Fruit fly (Drosophila melanogaster) whole organism, embryonic: ENCODE measurements around the gene CG14043.

Source experiments
- Asciz ChIP-seq: fragments of 200-800 bp; sonication (Bioruptor generic); optimal IDR thresholded peaks from 2 replicates; lab custom pipeline; 2017; ENCODE audit warnings: missing biosample characterization, mild to moderate bottlenecking, missing genetic modification characterization, missing genetic modification reagents
- Awh ChIP-seq: fragments of 200-800 bp; sonication (Bioruptor generic); IDR thresholded peaks from 2 replicates; pipeline ENCODE4, ENCODE4 v1.3.6; 2022; ENCODE audit warnings: missing biosample characterization, missing genetic modification characterization
- Bteb2 ChIP-seq: fragments of 200-800 bp; sonication (Bioruptor generic); optimal IDR thresholded peaks from 2 replicates; lab custom pipeline; 2016; ENCODE audit warnings: missing biosample characterization, missing genetic modification characterization
- CG10959 ChIP-seq: fragments of 200-800 bp; sonication (Bioruptor generic); IDR thresholded peaks from 2 replicates; pipeline ENCODE4 v1.3.6; 2022; ENCODE audit warnings: missing biosample characterization, missing genetic modification characterization
- CG11696 ChIP-seq: fragments of 200-800 bp; sonication (Bioruptor generic); IDR thresholded peaks from 2 replicates; pipeline ENCODE4 v1.3.6; 2022; ENCODE audit warnings: missing biosample characterization, missing genetic modification characterization
- CG11723 ChIP-seq: fragments of 200-800 bp; sonication (Bioruptor generic); optimal IDR thresholded peaks from 2 replicates; lab custom pipeline; 2017; ENCODE audit warnings: missing biosample characterization, mild to moderate bottlenecking, missing genetic modification characterization
- CG12391 ChIP-seq: fragments of 200-800 bp; sonication (Bioruptor generic); optimal IDR thresholded peaks from 3 replicates; lab custom pipeline; 2018; ENCODE audit warnings: missing biosample characterization, mild to moderate bottlenecking, missing genetic modification characterization, moderate library complexity
- CG14014 ChIP-seq: fragments of 200-800 bp; sonication (Bioruptor generic); IDR thresholded peaks from 2 replicates; pipeline ENCODE4 v1.3.6; 2022; ENCODE audit warnings: missing biosample characterization, missing genetic modification characterization
- CG17568 ChIP-seq: fragments of 200-800 bp; sonication (Bioruptor generic); optimal IDR thresholded peaks from 2 replicates; lab custom pipeline; 2018; ENCODE audit warnings: missing biosample characterization, mild to moderate bottlenecking, missing genetic modification characterization, moderate library complexity
- CG17802 ChIP-seq: fragments of 200-800 bp; sonication (Bioruptor generic); optimal IDR thresholded peaks from 2 replicates; lab custom pipeline; 2018; ENCODE audit warnings: missing biosample characterization, mild to moderate bottlenecking, missing genetic modification characterization, moderate library complexity
- CG2875 ChIP-seq: fragments of 200-800 bp; sonication (Bioruptor generic); optimal IDR thresholded peaks from 2 replicates; lab custom pipeline; 2017; ENCODE audit warnings: missing biosample characterization, mild to moderate bottlenecking, missing genetic modification characterization, missing genetic modification reagents
- CG3065 ChIP-seq: fragments of 200-800 bp; sonication (Bioruptor generic); optimal IDR thresholded peaks from 2 replicates; lab custom pipeline; 2016; ENCODE audit warnings: missing biosample characterization, missing genetic modification characterization
- CG31388 ChIP-seq: fragments of 200-800 bp; sonication (Bioruptor generic); optimal IDR thresholded peaks from 2 replicates; lab custom pipeline; 2016; ENCODE audit warnings: missing biosample characterization, missing genetic modification characterization
- CG33213 ChIP-seq: fragments of 200-800 bp; sonication (Bioruptor generic); optimal IDR thresholded peaks from 3 replicates; lab custom pipeline; 2016; ENCODE audit warnings: missing biosample characterization, missing genetic modification characterization
- CG9876 ChIP-seq: fragments of 200-800 bp; sonication (Bioruptor generic); optimal IDR thresholded peaks from 2 replicates; lab custom pipeline; 2016; ENCODE audit warnings: missing biosample characterization, missing genetic modification characterization
- CrebB ChIP-seq: fragments of 200-800 bp; sonication (Bioruptor generic); optimal IDR thresholded peaks from 3 replicates; lab custom pipeline; 2018; ENCODE audit warnings: missing biosample characterization, mild to moderate bottlenecking, missing genetic modification characterization
- Dbx ChIP-seq: fragments of 200-800 bp; sonication (Bioruptor generic); IDR thresholded peaks from 3 replicates; pipeline ENCODE4 v1.3.6; 2022; ENCODE audit warnings: missing biosample characterization, missing genetic modification characterization
- Doc2 ChIP-seq: fragments of 200-800 bp; sonication (Bioruptor generic); IDR thresholded peaks from 2 replicates; pipeline ENCODE4 v1.3.6; 2022; ENCODE audit warnings: missing biosample characterization, missing genetic modification characterization
- Fer2 ChIP-seq: fragments of 200-800 bp; sonication (Bioruptor generic); optimal IDR thresholded peaks from 2 replicates; lab custom pipeline; 2018; ENCODE audit warnings: missing biosample characterization, mild to moderate bottlenecking, missing genetic modification characterization, moderate library complexity
- HLH3B ChIP-seq: fragments of 200-800 bp; sonication (Bioruptor generic); IDR thresholded peaks from 2 replicates; pipeline ENCODE4 v1.3.6; 2022; ENCODE audit warnings: missing biosample characterization, missing genetic modification characterization
- Hey ChIP-seq: fragments of 200-800 bp; sonication (Bioruptor generic); optimal IDR thresholded peaks from 3 replicates; lab custom pipeline; 2018; ENCODE audit warnings: missing biosample characterization, mild to moderate bottlenecking, missing genetic modification characterization
- Hr39 ChIP-seq: fragments of >200 bp; optimal IDR thresholded peaks from 2 replicates; lab custom pipeline; 2017
- Kr ChIP-seq: fragments of 200-800 bp; sonication (Bioruptor generic); optimal IDR thresholded peaks from 2 replicates; lab custom pipeline; 2017; ENCODE audit warnings: missing biosample characterization, mild to moderate bottlenecking, missing genetic modification characterization
- MBD-R2 ChIP-seq: fragments of 200-800 bp; sonication (Bioruptor generic); IDR thresholded peaks from 2 replicates; pipeline ENCODE4 v1.3.6; 2022; ENCODE audit warnings: missing biosample characterization, missing genetic modification characterization
- Med ChIP-seq: fragments of 200-800 bp; sonication (Bioruptor generic); peaks from one replicate; lab custom pipeline; 2016; ENCODE audit warnings: missing biosample characterization, missing genetic modification characterization, mild to moderate bottlenecking, inconsistent platforms, moderate library complexity
- NfI ChIP-seq: fragments of 200-800 bp; sonication (Bioruptor generic); optimal IDR thresholded peaks from 3 replicates; lab custom pipeline; 2018; ENCODE audit warnings: missing biosample characterization, mild to moderate bottlenecking, missing genetic modification characterization, moderate library complexity
- Rx ChIP-seq: fragments of 200-800 bp; sonication (Bioruptor generic); IDR thresholded peaks from 2 replicates; pipeline ENCODE4 v1.3.6; 2022; ENCODE audit warnings: missing biosample characterization, missing genetic modification characterization
- Six4 ChIP-seq: fragments of 200-800 bp; sonication (Bioruptor generic); optimal IDR thresholded peaks from 2 replicates; lab custom pipeline; 2016; ENCODE audit warnings: missing biosample characterization, missing genetic modification characterization
- Sry-δ ChIP-seq: fragments of 200-800 bp; sonication (Bioruptor generic); optimal IDR thresholded peaks from 2 replicates; lab custom pipeline; 2016; ENCODE audit warnings: missing biosample characterization, missing genetic modification characterization
- Tbp ChIP-seq: fragments of >200 bp; optimal IDR thresholded peaks from 2 replicates; lab custom pipeline; 2018; ENCODE audit warnings: missing biosample characterization, missing genetic modification characterization
- YL-1 ChIP-seq: fragments of 200-800 bp; sonication (Bioruptor generic); optimal IDR thresholded peaks from 3 replicates; lab custom pipeline; 2017; ENCODE audit warnings: missing biosample characterization, mild to moderate bottlenecking, missing genetic modification characterization
- ap ChIP-seq: fragments of 200-800 bp; sonication (Bioruptor generic); IDR thresholded peaks from 2 replicates; pipeline ENCODE4 v1.3.6; 2022; ENCODE audit warnings: missing biosample characterization, missing genetic modification characterization
- ara ChIP-seq: fragments of 200-800 bp; sonication (Bioruptor generic); IDR thresholded peaks from 2 replicates; pipeline ENCODE4 v1.3.6; 2022; ENCODE audit warnings: missing biosample characterization, missing genetic modification characterization
- bcd ChIP-seq: fragments of 200-800 bp; sonication (Bioruptor generic); optimal IDR thresholded peaks from 2 replicates; lab custom pipeline; 2017; ENCODE audit warnings: missing biosample characterization, mild to moderate bottlenecking, missing genetic modification characterization
- bigmax ChIP-seq: fragments of 200-800 bp; sonication (Bioruptor generic); optimal IDR thresholded peaks from 2 replicates; lab custom pipeline; 2018; ENCODE audit warnings: missing biosample characterization, mild to moderate bottlenecking, missing genetic modification characterization
- bsh ChIP-seq, 2 experiments: fragments of 200-800 bp; sonication (Bioruptor generic); optimal IDR thresholded peaks; 2 replicates each; lab custom pipeline; 2017 to 2018; ENCODE audit warnings: mild to moderate bottlenecking in 2 of 2, missing biosample characterization in 2 of 2, missing genetic modification characterization in 2 of 2, moderate library complexity in 1 of 2
- chm ChIP-seq: fragments of 200-800 bp; sonication (Bioruptor generic); IDR thresholded peaks from 2 replicates; pipeline ENCODE4 v1.3.6; 2022; ENCODE audit warnings: missing biosample characterization, missing genetic modification characterization
- dm ChIP-seq: fragments of 200-800 bp; sonication (Bioruptor generic); optimal IDR thresholded peaks from 3 replicates; lab custom pipeline; 2016; ENCODE audit warnings: missing biosample characterization, missing genetic modification characterization
- fru ChIP-seq: fragments of >200 bp; optimal IDR thresholded peaks from 2 replicates; lab custom pipeline; 2017
- gcm2 ChIP-seq: fragments of 200-800 bp; sonication (Bioruptor generic); optimal IDR thresholded peaks from 2 replicates; lab custom pipeline; 2016; ENCODE audit warnings: missing biosample characterization, missing genetic modification characterization
- ind ChIP-seq: fragments of 200-800 bp; sonication (Bioruptor generic); optimal IDR thresholded peaks from 3 replicates; lab custom pipeline; 2016; ENCODE audit warnings: missing biosample characterization, missing genetic modification characterization
- insv ChIP-seq, 2 experiments: fragments of 200-800 bp; sonication (Bioruptor generic); optimal IDR thresholded peaks; 3 replicates each; lab custom pipeline; 2016 to 2018; ENCODE audit warnings: missing biosample characterization in 2 of 2, missing genetic modification characterization in 2 of 2
- lilli ChIP-seq: fragments of 200-800 bp; sonication (Bioruptor generic); optimal IDR thresholded peaks from 3 replicates; lab custom pipeline; 2016; ENCODE audit warnings: missing biosample characterization, missing genetic modification characterization
- maf-S ChIP-seq: fragments of 200-800 bp; sonication (Bioruptor generic); optimal IDR thresholded peaks from 2 replicates; lab custom pipeline; 2016; ENCODE audit warnings: missing biosample characterization, missing genetic modification characterization
- pb ChIP-seq: fragments of 200-800 bp; sonication (Bioruptor generic); optimal IDR thresholded peaks from 3 replicates; lab custom pipeline; 2016; ENCODE audit warnings: missing biosample characterization, missing genetic modification characterization
- pho ChIP-seq: fragments of 200-800 bp; sonication (Bioruptor generic); optimal IDR thresholded peaks from 2 replicates; lab custom pipeline; 2016; ENCODE audit warnings: missing biosample characterization, missing genetic modification characterization
- pnt ChIP-seq: fragments of 200-800 bp; sonication (Bioruptor generic); optimal IDR thresholded peaks from 3 replicates; lab custom pipeline; 2016; ENCODE audit warnings: missing biosample characterization, missing genetic modification characterization
- ranshi ChIP-seq: fragments of 200-800 bp; sonication (Bioruptor generic); IDR thresholded peaks from 2 replicates; pipeline ENCODE4 v1.3.6; 2022; ENCODE audit warnings: missing biosample characterization, missing genetic modification characterization
- sens ChIP-seq: fragments of 200-800 bp; sonication (Bioruptor generic); peaks from one replicate; lab custom pipeline; 2016; ENCODE audit warnings: missing biosample characterization, missing genetic modification characterization
- slp2 ChIP-seq: fragments of 200-800 bp; sonication (Bioruptor generic); optimal IDR thresholded peaks from 2 replicates; lab custom pipeline; 2016; ENCODE audit warnings: missing biosample characterization, missing genetic modification characterization
- ttk ChIP-seq: fragments of 200-800 bp; sonication (Bioruptor generic); IDR thresholded peaks from 2 replicates; pipeline ENCODE4 v2.1.2; 2022; ENCODE audit warnings: missing biosample characterization, missing genetic modification characterization
- unpg ChIP-seq: fragments of 200-800 bp; sonication (Bioruptor generic); optimal IDR thresholded peaks from 3 replicates; lab custom pipeline; 2018; ENCODE audit warnings: missing biosample characterization, mild to moderate bottlenecking, missing genetic modification characterization, moderate library complexity

CG14043 gene

DNA sequence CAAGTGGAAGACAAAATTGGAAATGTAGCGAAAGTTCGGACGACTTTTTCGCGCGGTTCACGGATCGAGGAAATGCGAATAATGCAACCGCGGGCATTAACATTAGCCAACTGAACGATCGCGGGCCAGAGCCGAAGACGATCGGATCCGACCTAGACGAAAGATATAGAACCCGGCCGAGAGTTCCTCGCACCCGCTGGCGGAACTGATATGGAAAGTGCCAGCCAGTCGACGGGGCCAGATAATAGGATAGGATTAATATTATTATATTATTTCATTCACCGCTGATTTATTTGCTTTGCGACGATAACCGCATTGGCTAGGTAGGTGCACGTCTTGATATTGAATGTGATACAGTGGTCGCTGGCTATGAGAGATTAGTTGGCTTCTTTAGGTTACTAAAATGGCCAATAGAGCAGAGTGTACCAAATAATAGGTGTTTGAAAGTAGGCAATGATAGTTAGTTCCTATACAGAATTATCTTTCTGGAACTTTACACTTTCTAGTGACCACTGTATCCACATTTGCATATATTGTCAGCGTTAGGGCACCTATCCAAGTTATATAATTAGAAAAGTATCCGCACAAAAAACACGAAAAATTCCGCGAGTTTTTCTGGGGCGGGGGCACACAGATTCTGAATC lies 28.0 kb downstream of the CG14043 start (continued):
- TF ChIP-seq CrebB (tag; lab: Kevin White, UChicago) (no peak), Bteb2 (GFP tag; lab: Kevin White, UChicago) (peak; percentile 54), Kr (GFP tag; lab: Kevin White, UChicago) (no peak), Asciz (GFP tag; lab: Kevin White, UChicago) (peak; percentile 52), CG11696 (no peak; the same call in 1 of the 2 replicates), CG17802 (tag; lab: Kevin White, UChicago) (no peak), ind (GFP tag; lab: Kevin White, UChicago) (peak; percentile 83), HLH3B (GFP tag; lab: Robert Waterston, UW) (peak; percentile 56), gcm2 (GFP tag; lab: Kevin White, UChicago) (no peak), CG17568 (peak; percentile 45), CG33213 (GFP tag; lab: Kevin White, UChicago) (peak; percentile 47), YL-1 (GFP tag; lab: Kevin White, UChicago) (no peak), Hey (tag; lab: Kevin White, UChicago) (peak; percentile 4), CG3065 (GFP tag; lab: Kevin White, UChicago) (no peak), Fer2 (tag; lab: Kevin White, UChicago) (peak; percentile 40), slp2 (GFP tag; lab: Kevin White, UChicago) (peak; percentile 56), CG31388 (GFP tag; lab: Kevin White, UChicago) (peak; percentile 24), fru (lab: Kevin White, UChicago) (no peak), Med (GFP tag; lab: Kevin White, UChicago) (peak; percentile 96), Hr39 (lab: Kevin White, UChicago) (no peak), CG11723 (peak; percentile 39), ara (peak; percentile 78), CG14014 (GFP tag; lab: Robert Waterston, UW) (peak; percentile 64), CG9876 (GFP tag; lab: Kevin White, UChicago) (peak; percentile 18), unpg (GFP tag; lab: Kevin White, UChicago) (peak; percentile 73), pho (GFP tag; lab: Kevin White, UChicago) (peak; percentile 2), maf-S (GFP tag; lab: Kevin White, UChicago) (peak; percentile 38), bcd (GFP tag; lab: Kevin White, UChicago) (peak; percentile 74), Six4 (GFP tag; lab: Kevin White, UChicago) (peak; percentile 21), NfI (peak; percentile 67), Dbx (GFP tag; lab: Robert Waterston, UW) (no peak; the same call in 1 of the 3 replicates), CG2875 (no peak), Doc2 (GFP tag; lab: Robert Waterston, UW) (no peak), lilli (GFP tag; lab: Kevin White, UChicago) (peak; percentile 67), ap (GFP tag; lab: Robert Waterston, UW) (peak; percentile 49; the same call in 1 of the 2 replicates), Rx (GFP tag; lab: Robert Waterston, UW) (peak; percentile 64), bsh (GFP tag; optimal IDR thresholded peaks at IDR 0.05; lab: Kevin White, UChicago) (peak; percentile 18 to 74), Tbp (GFP tag; lab: Kevin White, UChicago) (no peak), dm (GFP tag; lab: Kevin White, UChicago) (no peak), bigmax (GFP tag; lab: Kevin White, UChicago) (no peak), MBD-R2 (peak; percentile 48; the same call in 1 of the 2 replicates), ranshi (GFP tag; lab: Robert Waterston, UW) (peak; percentile 70; the same call in 1 of the 2 replicates), CG10959 (GFP tag; lab: Robert Waterston, UW) (peak; percentile 67), sens (GFP tag; lab: Kevin White, UChicago) (peak; percentile 95), chm (peak; percentile 60; the same call in 1 of the 2 replicates), ttk (GFP tag; lab: Robert Waterston, UW) (peak; percentile 72; the same call in 1 of the 2 replicates), Awh (peak; percentile 56; the same call in 1 of the 2 replicates), CG12391 (tag; lab: Kevin White, UChicago) (peak; percentile 60), Sry-δ (GFP tag; lab: Kevin White, UChicago) (peak; percentile 10), insv (GFP tag; optimal IDR thresholded peaks at IDR 0.05; lab: Kevin White, UChicago) (no peak), pnt (GFP tag; lab: Kevin White, UChicago) (peak; percentile 56), pb (GFP tag; lab: Kevin White, UChicago) (no peak)
